Worm (Caenorhabditis elegans) whole organism, L4/young adult: ENCODE results near the gene F44F4.10.
"Not testable (repeated sequence)": the region's sequence is repeated elsewhere in the genome, so short reads cannot be mapped to it uniquely, and the experiment has no call there.

Source experiments
- W03F9.2 ChIP-seq: fragments of 150-350 bp; optimal IDR thresholded peaks from 2 replicates; lab custom pipeline; 2014; ENCODE audit warnings: missing biosample characterization, missing genetic modification characterization
- dao-5 ChIP-seq: sonication (generic microtip); optimal IDR thresholded peaks from 2 replicates; lab custom pipeline; 2016; ENCODE audit warnings: missing genotype, missing genetic modification characterization, moderate library complexity, missing compliant biosample characterization
- him-1 ChIP-seq: sonication (generic microtip); optimal IDR thresholded peaks from 2 replicates; lab custom pipeline; 2016; ENCODE audit warnings: missing genotype, missing genetic modification reagents, missing genetic modification characterization, missing compliant biosample characterization

F44F4.10 gene

ce11 chrII:10910219-10910618 lies 6.9 kb downstream of the F44F4.10 start, which contains the start of gene sra-11:
Gene sra-11, minus strand, starts transcription at chrII:10910319.
- no peak for TF ChIP-seq him-1 (tag; lab: Kevin White, UChicago)
- no peak for TF ChIP-seq W03F9.2 (tag; lab: Kevin White, UChicago)
- TF ChIP-seq dao-5 (tag; lab: Kevin White, UChicago): no peak

ce11 chrII:10904379-10904778 lies 12.7 kb downstream of the F44F4.10 start, which contains the start of gene sra-12:
Gene sra-12, minus strand, starts transcription at chrII:10904479.
- TF ChIP-seq dao-5, him-1, W03F9.2 (tag; lab: Kevin White, UChicago): not testable (repeated sequence)

- no peak for TF ChIP-seq W03F9.2 (tag; lab: Kevin White, UChicago)
- no peak for TF ChIP-seq dao-5 (tag; lab: Kevin White, UChicago)
- TF ChIP-seq him-1 (tag; lab: Kevin White, UChicago): no peak
These were observed 15.0 kb downstream of the F44F4.10 start, which contains the start of gene gly-1 for ce11 chrII:10902104-10902503. Gene gly-1, minus strand, starts transcription at chrII:10902204.

- no peak for TF ChIP-seq him-1 (tag; lab: Kevin White, UChicago)
- TF ChIP-seq dao-5 (tag; lab: Kevin White, UChicago): no peak
- TF ChIP-seq W03F9.2 (tag; lab: Kevin White, UChicago): no peak
These were observed 18.1 kb downstream of the F44F4.10 start for ce11 chrII:10898998-10899397.

- TF ChIP-seq him-1 (tag; lab: Kevin White, UChicago): no peak
- TF ChIP-seq dao-5 (tag; lab: Kevin White, UChicago): no peak
- TF ChIP-seq W03F9.2 (tag; lab: Kevin White, UChicago): no peak
These were observed 21.1 kb downstream of the F44F4.10 start for ce11 chrII:10895959-10896358.

- TF ChIP-seq W03F9.2 (tag; lab: Kevin White, UChicago) (no peak), him-1 (tag; lab: Kevin White, UChicago) (no peak), dao-5 (tag; lab: Kevin White, UChicago) (no peak)
These were observed 22.1 kb downstream of the F44F4.10 start, which contains the start of gene sra-10 for ce11 chrII:10894996-10895395. Gene sra-10, minus strand, starts transcription at chrII:10895096.

- TF ChIP-seq him-1 (tag; lab: Kevin White, UChicago): no peak
- TF ChIP-seq dao-5 (tag; lab: Kevin White, UChicago): no peak
- no peak for TF ChIP-seq W03F9.2 (tag; lab: Kevin White, UChicago)
These were observed 28.1 kb downstream of the F44F4.10 start, which contains the start of gene ptr-8 for ce11 chrII:10888979-10889378. Gene ptr-8, plus strand, starts transcription at chrII:10889279.

ce11 chrII:10887097-10887496 lies 30.0 kb downstream of the F44F4.10 start:
- TF ChIP-seq dao-5 (tag; lab: Kevin White, UChicago) (no peak), him-1 (tag; lab: Kevin White, UChicago) (no peak), W03F9.2 (tag; lab: Kevin White, UChicago) (no peak)

ce11 chrII:10885868-10886514 lies 31.1 kb downstream of the F44F4.10 start, which contains the start of gene F44F4.3:
Gene F44F4.3, minus strand, starts transcription at chrII:10885918.
- TF ChIP-seq W03F9.2 (tag; lab: Kevin White, UChicago) (no peak), dao-5 (tag; lab: Kevin White, UChicago) (no peak), him-1 (tag; lab: Kevin White, UChicago) (no peak)

- TF ChIP-seq him-1 (tag; lab: Kevin White, UChicago): no peak
- TF ChIP-seq W03F9.2 (tag; lab: Kevin White, UChicago): no peak
- no peak for TF ChIP-seq dao-5 (tag; lab: Kevin White, UChicago)
These were observed 31.8 kb downstream of the F44F4.10 start for ce11 chrII:10885250-10885649.

ce11 chrII:10884396-10884795 lies 32.7 kb downstream of the F44F4.10 start, which contains the start of gene egg-3:
Gene egg-3, minus strand, starts transcription at chrII:10884441.
- no peak for TF ChIP-seq W03F9.2 (tag; lab: Kevin White, UChicago)
- no peak for TF ChIP-seq dao-5 (tag; lab: Kevin White, UChicago)

- no peak for TF ChIP-seq W03F9.2 (tag; lab: Kevin White, UChicago)
- no peak for TF ChIP-seq dao-5 (tag; lab: Kevin White, UChicago)
- no peak for TF ChIP-seq him-1 (tag; lab: Kevin White, UChicago)
These were observed 36.4 kb downstream of the F44F4.10 start, which contains the start of gene lurp-1 for ce11 chrII:10880625-10881024. Gene lurp-1, plus strand, starts transcription at chrII:10880925.

ce11 chrII:10873631-10874030 lies 43.4 kb downstream of the F44F4.10 start, which contains the start of gene orc-2:
Gene orc-2, plus strand, starts transcription at chrII:10873931.
- TF ChIP-seq dao-5 (tag; lab: Kevin White, UChicago): no peak
- no peak for TF ChIP-seq him-1 (tag; lab: Kevin White, UChicago)
- TF ChIP-seq W03F9.2 (tag; lab: Kevin White, UChicago): no peak
